Worm (Caenorhabditis elegans) whole organism, L4 larva: ENCODE data around the gene F32D1.7.
A peak's percentile ranks its signal among the peaks of the same experiment; 100 is the strongest.

Experiments
- F10B5.3 ChIP-seq: sonication (generic microtip); optimal IDR thresholded peaks from 2 replicates; lab custom pipeline; 2016; ENCODE audit warnings: mild to moderate bottlenecking, missing genetic modification characterization, missing compliant biosample characterization
- F26F4.8 ChIP-seq: fragments of 200-800 bp; sonication (Bioruptor generic); conservative IDR thresholded peaks from 2 replicates; pipeline ENCODE4 v1.3.6; 2022; ENCODE audit warnings: missing genetic modification characterization, missing compliant biosample characterization
- T20F7.1 ChIP-seq: fragments of 200-800 bp; sonication (Bioruptor generic); optimal IDR thresholded peaks from 2 replicates; lab custom pipeline; 2018; ENCODE audit warnings: mild to moderate bottlenecking, missing genetic modification characterization, missing compliant biosample characterization
- Y48G9A.11 ChIP-seq: fragments of 200-800 bp; sonication (Bioruptor generic); IDR thresholded peaks from 2 replicates; pipeline ENCODE4 v1.3.6; 2022; ENCODE audit warnings: missing genetic modification reagents, missing genetic modification characterization, missing compliant biosample characterization
- Y5F2A.4 ChIP-seq: fragments of 200-800 bp; sonication (Bioruptor generic); optimal IDR thresholded peaks from 2 replicates; lab custom pipeline; 2018; ENCODE audit warnings: mild to moderate bottlenecking, missing genetic modification characterization, missing compliant biosample characterization
- ceh-32 ChIP-seq: sonication (generic microtip); optimal IDR thresholded peaks from 2 replicates; lab custom pipeline; 2016; ENCODE audit warnings: mild to moderate bottlenecking, missing genetic modification characterization, missing compliant biosample characterization; ENCODE audit not compliant: poor library complexity
- ces-1 ChIP-seq: fragments of 150-350 bp; sonication (generic microtip); optimal IDR thresholded peaks from 4 replicates; lab custom pipeline; 2014; ENCODE audit warnings: missing biosample characterization, missing genetic modification reagents, missing genetic modification characterization
- dmd-6 ChIP-seq: fragments of 200-800 bp; sonication (Bioruptor generic); IDR thresholded peaks from 2 replicates; pipeline ENCODE4 v1.3.6; 2022; ENCODE audit warnings: missing genetic modification reagents, missing genetic modification characterization, missing compliant biosample characterization
- dmd-9 ChIP-seq: fragments of 200-800 bp; sonication (Bioruptor generic); IDR thresholded peaks from 2 replicates; pipeline ENCODE4 v1.3.6; 2022; ENCODE audit warnings: missing genetic modification reagents, missing genetic modification characterization, missing compliant biosample characterization
- hlh-30 ChIP-seq: sonication (generic microtip); optimal IDR thresholded peaks from 2 replicates; lab custom pipeline; 2017; ENCODE audit warnings: antibody characterized with exemption, mild to moderate bottlenecking, missing genetic modification characterization, missing compliant biosample characterization; ENCODE audit not compliant: insufficient read depth
- jun-1 ChIP-seq: fragments of 150-350 bp; optimal IDR thresholded peaks from 2 replicates; lab custom pipeline; 2014; ENCODE audit warnings: missing biosample characterization, missing genetic modification reagents, missing genetic modification characterization
- lin-13 ChIP-seq: fragments of 150-350 bp; optimal IDR thresholded peaks from 2 replicates; lab custom pipeline; 2014; ENCODE audit warnings: missing biosample characterization, missing genetic modification reagents, missing genetic modification characterization
- lsy-2 ChIP-seq, 2 experiments: fragments of 150-350 bp in 1 of 2; sonication (generic microtip) in 1 of 2; optimal IDR thresholded peaks; 2 replicates each; lab custom pipeline; 2014 to 2017; ENCODE audit warnings: missing biosample characterization in 2 of 2, missing genetic modification characterization in 2 of 2
- mdl-1 ChIP-seq, 2 experiments: fragments of 150-350 bp in 1 of 2; sonication (generic microtip) in 1 of 2; optimal IDR thresholded peaks; 2 replicates each; lab custom pipeline; 2014 to 2017; ENCODE audit warnings: missing biosample characterization in 2 of 2, missing genetic modification characterization in 2 of 2
- mxl-2 ChIP-seq: fragments of 200-800 bp; sonication (Bioruptor generic); conservative IDR thresholded peaks from 2 replicates; pipeline ENCODE4 v1.3.6; 2022; ENCODE audit warnings: missing genetic modification reagents, missing genetic modification characterization, missing compliant biosample characterization
- nhr-111 ChIP-seq: fragments of 200-800 bp; sonication (Bioruptor generic); optimal IDR thresholded peaks from 2 replicates; lab custom pipeline; 2018; ENCODE audit warnings: mild to moderate bottlenecking, missing genetic modification characterization, missing compliant biosample characterization
- nhr-237 ChIP-seq: sonication (generic microtip); optimal IDR thresholded peaks from 2 replicates; lab custom pipeline; 2017; ENCODE audit warnings: missing biosample characterization, missing genetic modification characterization
- nhr-25 ChIP-seq: sonication (generic microtip); optimal IDR thresholded peaks from 2 replicates; lab custom pipeline; 2017; ENCODE audit warnings: missing genetic modification characterization, mild to moderate bottlenecking, missing compliant biosample characterization, antibody characterized with exemption, moderate library complexity, borderline replicate concordance; ENCODE audit not compliant: insufficient read depth
- nhr-28 ChIP-seq: fragments of 150-350 bp; optimal IDR thresholded peaks from 2 replicates; lab custom pipeline; 2014; ENCODE audit warnings: missing biosample characterization, missing genetic modification characterization
- nhr-41 ChIP-seq: fragments of 200-800 bp; sonication (Bioruptor generic); IDR thresholded peaks from 2 replicates; pipeline ENCODE4 v1.3.6; 2022; ENCODE audit warnings: missing genetic modification reagents, missing genetic modification characterization, missing compliant biosample characterization
- nhr-77 ChIP-seq: fragments of 150-350 bp; optimal IDR thresholded peaks from 2 replicates; lab custom pipeline; 2014; ENCODE audit warnings: missing biosample characterization, missing genetic modification characterization
- pqm-1 ChIP-seq: sonication (generic microtip); optimal IDR thresholded peaks from 2 replicates; lab custom pipeline; 2017; ENCODE audit warnings: missing biosample characterization, missing genetic modification characterization
- skn-1 ChIP-seq: fragments of 150-350 bp; optimal IDR thresholded peaks from 2 replicates; lab custom pipeline; 2014; ENCODE audit warnings: missing biosample characterization, missing genetic modification characterization
- snpc-4 ChIP-seq: fragments of 150-350 bp; optimal IDR thresholded peaks from 2 replicates; lab custom pipeline; 2014; ENCODE audit warnings: missing biosample characterization, missing genetic modification characterization
- spr-3 ChIP-seq: fragments of 200-800 bp; sonication (Bioruptor generic); optimal IDR thresholded peaks from 2 replicates; lab custom pipeline; 2018; ENCODE audit warnings: mild to moderate bottlenecking, missing genetic modification characterization, missing compliant biosample characterization
- tra-1 ChIP-seq: fragments of 200-800 bp; sonication (Bioruptor generic); IDR thresholded peaks from 2 replicates; pipeline ENCODE4 v1.3.6; 2022; ENCODE audit warnings: missing genetic modification reagents, missing genetic modification characterization, missing compliant biosample characterization
- unc-39 ChIP-seq: sonication (generic microtip); optimal IDR thresholded peaks from 2 replicates; lab custom pipeline; 2017; ENCODE audit warnings: missing biosample characterization, missing genetic modification characterization
- unc-62 ChIP-seq, 3 experiments: fragments of 150-350 bp in 1 of 3; sonication (generic microtip); optimal IDR thresholded peaks in 2 of 3; peaks in 1 of 3; 1 replicate in 1 of 3; 2 replicates in 2 of 3; lab custom pipeline; 2014 to 2017; ENCODE audit warnings: missing biosample characterization in 3 of 3, missing genetic modification characterization in 3 of 3, missing genetic modification reagents in 3 of 3, missing genotype in 1 of 3
- vab-7 ChIP-seq: fragments of 200-800 bp; sonication (Bioruptor generic); IDR thresholded peaks from 2 replicates; pipeline ENCODE4 v1.3.6; 2022; ENCODE audit warnings: missing genetic modification reagents, missing genetic modification characterization, missing compliant biosample characterization
- ztf-7 ChIP-seq: fragments of 150-350 bp; optimal IDR thresholded peaks from 2 replicates; lab custom pipeline; 2014; ENCODE audit warnings: missing biosample characterization, missing genetic modification characterization

Gene F32D1.7

DNA sequence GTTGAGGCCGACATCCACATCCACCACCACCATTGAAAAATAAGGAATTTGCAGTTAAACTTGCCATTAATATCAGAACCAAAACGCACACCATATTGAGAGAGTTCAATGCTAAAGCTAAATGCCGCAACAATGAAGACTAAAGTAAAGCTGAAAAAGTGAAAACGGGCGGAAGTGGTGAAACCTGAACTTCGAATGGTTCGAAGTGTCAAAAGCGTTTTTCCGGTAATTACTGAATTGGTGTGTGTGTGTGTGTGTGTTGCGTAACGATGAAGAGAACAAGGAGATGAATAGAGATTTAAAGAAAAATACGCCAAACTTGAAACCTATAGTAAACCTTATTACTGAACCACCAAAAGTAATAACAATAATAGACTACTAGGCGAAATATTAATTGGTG, 11.5 kb downstream of the F32D1.7 start, which contains the start of gene grl-13:
Gene grl-13 (minus strand): TSS at position 101 of the 400 bp plus-strand sequence.
- TF ChIP-seq snpc-4 (tag; lab: Kevin White, UChicago): no peak
- TF ChIP-seq mxl-2 (GFP tag; lab: Robert Waterston, UW): no peak
- TF ChIP-seq nhr-25 (tag; lab: Kevin White, UChicago): no peak
- peak in 1 of 2 experiments; percentile 30 for TF ChIP-seq unc-62 (GFP tag; optimal IDR thresholded peaks at IDR 0.05 in 1 of 2; lab: Kevin White, UChicago)
- no peak for TF ChIP-seq unc-62 (tag; optimal IDR thresholded peaks at IDR 0.05; lab: Kevin White, UChicago)
- no peak for TF ChIP-seq nhr-41 (GFP tag; lab: Robert Waterston, UW)

DNA sequence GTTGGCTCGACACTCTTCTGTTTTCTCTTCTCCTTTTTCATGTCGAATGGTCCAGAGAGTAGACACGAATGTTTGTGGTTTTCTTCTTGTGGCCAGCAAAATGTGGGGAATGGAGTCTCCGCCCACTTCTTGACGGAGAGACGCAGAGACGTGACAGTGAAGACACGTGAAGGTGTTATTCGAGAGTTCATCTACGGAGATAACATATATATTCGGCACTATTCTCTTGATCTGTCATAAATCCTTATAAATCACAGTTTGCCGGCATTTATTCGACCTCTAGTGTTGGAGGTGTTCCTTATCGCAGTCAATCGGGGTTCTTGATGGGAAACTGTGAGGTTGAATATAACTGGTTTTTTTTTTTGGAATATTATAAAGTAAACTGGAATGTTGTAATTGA, 14.5 kb downstream of the F32D1.7 start, which contains the start of gene F32D1.3:
Gene F32D1.3 (minus strand): TSS at position 65 of the 400 bp plus-strand sequence.
- TF ChIP-seq nhr-25 (tag; lab: Kevin White, UChicago) (no peak), unc-62 (GFP tag; optimal IDR thresholded peaks at IDR 0.05 in 1 of 2; lab: Kevin White, UChicago) (peak in 1 of 2 experiments; percentile 83), unc-62 (tag; optimal IDR thresholded peaks at IDR 0.05; lab: Kevin White, UChicago) (no peak), pqm-1 (tag; lab: Kevin White, UChicago) (no peak), spr-3 (no peak), nhr-28 (tag; lab: Kevin White, UChicago) (peak; percentile 1), F10B5.3 (tag; lab: Kevin White, UChicago) (no peak), Y5F2A.4 (GFP tag; lab: Kevin White, UChicago) (no peak), vab-7 (GFP tag; lab: Robert Waterston, UW) (no peak), mdl-1 (tag; optimal IDR thresholded peaks at IDR 0.05; lab: Kevin White, UChicago) (peak in 1 of 2 experiments; percentile 14)

DNA sequence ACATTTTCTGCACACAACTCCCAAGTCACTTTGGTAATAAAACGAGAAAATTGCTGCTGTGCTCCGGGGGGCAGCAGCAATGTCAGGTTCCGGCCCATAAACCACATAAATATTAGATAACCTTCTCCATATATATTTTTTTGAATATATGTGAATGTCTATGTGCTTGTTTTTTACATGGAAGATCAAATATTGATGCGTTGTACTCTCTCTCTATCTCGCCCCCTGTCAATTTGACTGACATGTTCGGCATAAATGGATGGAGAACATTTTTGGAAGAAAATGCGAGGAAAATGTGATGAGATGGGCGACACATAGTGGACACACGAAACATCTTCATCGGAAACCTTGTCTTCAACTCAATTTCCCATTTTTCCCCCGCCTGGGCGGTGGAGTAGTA, 16.0 kb downstream of the F32D1.7 start:
- TF ChIP-seq unc-62 (GFP tag; optimal IDR thresholded peaks at IDR 0.05 in 1 of 2; lab: Kevin White, UChicago): peak in 1 of 2 experiments; percentile 88
- TF ChIP-seq unc-62 (tag; optimal IDR thresholded peaks at IDR 0.05; lab: Kevin White, UChicago): no peak
- TF ChIP-seq dmd-6: peak; percentile 20; the same call in 1 of the 2 replicates
- TF ChIP-seq dmd-9 (GFP tag; lab: Robert Waterston, UW): no peak

DNA sequence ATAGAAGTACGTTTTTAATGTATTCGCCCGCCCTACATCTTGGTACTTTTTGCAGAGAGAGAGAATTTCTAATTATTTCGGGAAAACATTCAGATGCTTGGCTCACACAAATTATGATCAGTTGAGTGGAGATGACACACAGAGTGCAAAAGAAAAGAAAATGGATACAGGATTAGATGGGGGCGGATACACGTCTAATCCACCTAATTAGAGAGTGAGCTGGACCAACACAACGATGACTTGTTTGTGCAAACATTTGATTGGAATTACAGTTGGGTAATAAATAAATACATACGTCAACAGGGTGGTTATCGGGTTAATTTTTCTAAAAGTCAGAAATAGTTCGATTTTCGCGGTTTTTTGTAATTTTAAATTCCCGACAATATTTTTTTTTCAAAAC, 16.8 kb downstream of the F32D1.7 start:
- no peak for TF ChIP-seq F10B5.3 (tag; lab: Kevin White, UChicago)
- peak in 1 of 2 experiments; percentile 5 for TF ChIP-seq unc-62 (GFP tag; optimal IDR thresholded peaks at IDR 0.05 in 1 of 2; lab: Kevin White, UChicago)
- no peak for TF ChIP-seq unc-62 (tag; optimal IDR thresholded peaks at IDR 0.05; lab: Kevin White, UChicago)

DNA sequence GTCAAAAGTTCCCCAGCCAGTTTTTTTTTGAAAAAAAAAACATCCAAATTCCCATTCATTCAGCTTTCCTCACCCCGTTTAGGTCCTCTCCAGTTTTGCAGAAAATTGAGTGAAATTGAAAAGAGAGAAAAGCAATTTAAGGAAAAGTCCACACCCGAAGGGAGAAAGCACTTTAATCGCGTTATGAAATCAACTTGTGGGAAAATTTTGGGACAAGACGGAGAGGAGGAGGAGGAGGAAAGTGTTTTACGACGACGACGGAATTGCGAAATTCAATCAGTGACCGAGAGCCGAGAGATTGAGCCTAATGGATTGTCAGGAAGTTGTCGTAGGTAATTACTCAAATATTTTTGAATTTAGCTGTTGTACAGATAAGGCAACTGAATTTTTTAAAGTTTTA, 18.6 kb downstream of the F32D1.7 start:
- TF ChIP-seq jun-1 (tag; lab: Kevin White, UChicago): no peak
- TF ChIP-seq F26F4.8 (GFP tag; lab: Robert Waterston, UW): no peak
- no peak for TF ChIP-seq hlh-30 (tag; lab: Kevin White, UChicago)
- no peak for TF ChIP-seq unc-39 (tag; lab: Kevin White, UChicago)
- no peak for TF ChIP-seq tra-1 (GFP tag; lab: Robert Waterston, UW)
- TF ChIP-seq nhr-77 (tag; lab: Kevin White, UChicago): no peak
- TF ChIP-seq nhr-237 (tag; lab: Kevin White, UChicago): no peak
- no peak for TF ChIP-seq ztf-7 (tag; lab: Kevin White, UChicago)
- TF ChIP-seq F10B5.3 (tag; lab: Kevin White, UChicago): no peak
- TF ChIP-seq ces-1 (GFP tag; lab: Kevin White, UChicago): peak; percentile 56
- TF ChIP-seq ceh-32 (tag; lab: Kevin White, UChicago): no peak
- TF ChIP-seq skn-1 (tag; lab: Kevin White, UChicago): no peak
- no peak for TF ChIP-seq Y48G9A.11 (GFP tag; lab: Robert Waterston, UW)
- TF ChIP-seq lin-13: no peak
- peak in 1 of 2 experiments; percentile 39 for TF ChIP-seq lsy-2 (tag; optimal IDR thresholded peaks at IDR 0.05; lab: Kevin White, UChicago)
- TF ChIP-seq T20F7.1 (GFP tag; lab: Kevin White, UChicago): no peak
- no peak for TF ChIP-seq nhr-111 (GFP tag; lab: Kevin White, UChicago)
